Fruit fly (Drosophila melanogaster) whole organism, embryonic: ENCODE measurements around the gene ATPsynbeta.

ENCODE experiments used
- BEAF-32 ChIP-seq: fragments of 200-800 bp; sonication (Bioruptor generic); optimal IDR thresholded peaks from 3 replicates; lab custom pipeline; 2017; ENCODE audit warnings: missing biosample characterization, missing genetic modification characterization, mild to moderate bottlenecking, moderate library complexity, missing genetic modification reagents
- BtbVII ChIP-seq: fragments of 200-800 bp; sonication (Bioruptor generic); optimal IDR thresholded peaks from 3 replicates; lab custom pipeline; 2017; ENCODE audit warnings: missing biosample characterization, mild to moderate bottlenecking, missing genetic modification characterization
- CG1024 ChIP-seq: fragments of 200-800 bp; sonication (Bioruptor generic); IDR thresholded peaks from 2 replicates; pipeline ENCODE4 v1.3.6; 2022; ENCODE audit warnings: missing biosample characterization, missing genetic modification characterization
- CG11504 ChIP-seq: fragments of 200-800 bp; sonication (Bioruptor generic); optimal IDR thresholded peaks from 3 replicates; lab custom pipeline; 2019; ENCODE audit warnings: missing biosample characterization, mild to moderate bottlenecking, missing genetic modification characterization, moderate library complexity
- CG11723 ChIP-seq: fragments of 200-800 bp; sonication (Bioruptor generic); optimal IDR thresholded peaks from 2 replicates; lab custom pipeline; 2017; ENCODE audit warnings: missing biosample characterization, mild to moderate bottlenecking, missing genetic modification characterization
- CG12391 ChIP-seq: fragments of 200-800 bp; sonication (Bioruptor generic); optimal IDR thresholded peaks from 3 replicates; lab custom pipeline; 2018; ENCODE audit warnings: missing biosample characterization, mild to moderate bottlenecking, missing genetic modification characterization, moderate library complexity
- CG13624 ChIP-seq: fragments of 200-800 bp; sonication (Bioruptor generic); optimal IDR thresholded peaks from 2 replicates; lab custom pipeline; 2016; ENCODE audit warnings: missing biosample characterization, missing genetic modification characterization
- CG13894 ChIP-seq: fragments of 200-800 bp; sonication (Bioruptor generic); optimal IDR thresholded peaks from 3 replicates; lab custom pipeline; 2018; ENCODE audit warnings: missing biosample characterization, mild to moderate bottlenecking, missing genetic modification characterization, moderate library complexity
- CG15514 ChIP-seq: fragments of 200-800 bp; sonication (Bioruptor generic); optimal IDR thresholded peaks from 3 replicates; lab custom pipeline; 2017; ENCODE audit warnings: missing biosample characterization, missing genetic modification characterization, mild to moderate bottlenecking, moderate library complexity, missing genetic modification reagents
- CG17802 ChIP-seq: fragments of 200-800 bp; sonication (Bioruptor generic); optimal IDR thresholded peaks from 2 replicates; lab custom pipeline; 2018; ENCODE audit warnings: missing biosample characterization, mild to moderate bottlenecking, missing genetic modification characterization, moderate library complexity
- CG18262 ChIP-seq: fragments of 200-800 bp; optimal IDR thresholded peaks from 3 replicates; lab custom pipeline; 2019; ENCODE audit warnings: missing biosample characterization, mild to moderate bottlenecking, missing genetic modification characterization, moderate library complexity
- CG2116 ChIP-seq: fragments of 200-800 bp; sonication (Bioruptor generic); optimal IDR thresholded peaks from 3 replicates; lab custom pipeline; 2018; ENCODE audit warnings: missing biosample characterization, mild to moderate bottlenecking, missing genetic modification characterization
- CG2120 ChIP-seq: fragments of 200-800 bp; sonication (Bioruptor generic); optimal IDR thresholded peaks from 3 replicates; lab custom pipeline; 2016; ENCODE audit warnings: missing biosample characterization, missing genetic modification characterization
- CG30020 ChIP-seq: fragments of 200-800 bp; optimal IDR thresholded peaks from 2 replicates; lab custom pipeline; 2019; ENCODE audit warnings: missing biosample characterization, mild to moderate bottlenecking, missing genetic modification characterization, moderate library complexity
- CG30403 ChIP-seq: fragments of 200-800 bp; sonication (Bioruptor generic); optimal IDR thresholded peaks from 3 replicates; lab custom pipeline; 2016; ENCODE audit warnings: missing biosample characterization, missing genetic modification characterization
- CG31224 ChIP-seq: fragments of 200-800 bp; sonication (Bioruptor generic); IDR thresholded peaks from 2 replicates; pipeline ENCODE4 v1.3.6; 2022; ENCODE audit warnings: missing biosample characterization, missing genetic modification characterization
- CG31441 ChIP-seq: fragments of 200-800 bp; sonication (Bioruptor generic); IDR thresholded peaks from 2 replicates; pipeline ENCODE4 v1.3.6; 2022; ENCODE audit warnings: missing biosample characterization, missing genetic modification characterization
- CG7357 ChIP-seq: fragments of 200-800 bp; sonication (Bioruptor generic); IDR thresholded peaks from 3 replicates; pipeline ENCODE4 v1.3.6; 2022; ENCODE audit warnings: missing biosample characterization, missing genetic modification characterization
- CG8765 ChIP-seq: fragments of 200-800 bp; sonication (Bioruptor generic); IDR thresholded peaks from 2 replicates; pipeline ENCODE4 v1.3.6; 2022; ENCODE audit warnings: missing biosample characterization, missing genetic modification characterization
- CG8924 ChIP-seq: fragments of 200-800 bp; optimal IDR thresholded peaks from 3 replicates; lab custom pipeline; 2019; ENCODE audit warnings: missing biosample characterization, mild to moderate bottlenecking, missing genetic modification characterization, moderate library complexity
- Dbx ChIP-seq: fragments of 200-800 bp; sonication (Bioruptor generic); IDR thresholded peaks from 3 replicates; pipeline ENCODE4 v1.3.6; 2022; ENCODE audit warnings: missing biosample characterization, missing genetic modification characterization
- Dip3 ChIP-seq: fragments of 200-800 bp; sonication (Bioruptor generic); optimal IDR thresholded peaks from 3 replicates; lab custom pipeline; 2016; ENCODE audit warnings: missing biosample characterization, missing genetic modification characterization
- Dp ChIP-seq: fragments of 200-800 bp; sonication (Bioruptor generic); optimal IDR thresholded peaks from 2 replicates; lab custom pipeline; 2018; ENCODE audit warnings: missing biosample characterization, mild to moderate bottlenecking, missing genetic modification characterization, moderate library complexity
- Eip74EF ChIP-seq, 2 experiments: fragments of 200-800 bp in 1 of 2; fragments of >200 bp in 1 of 2; sonication (Bioruptor generic) in 1 of 2; optimal IDR thresholded peaks; 2 replicates each; lab custom pipeline; 2017 to 2019; ENCODE audit warnings: missing biosample characterization in 2 of 2, missing genetic modification characterization in 2 of 2, mild to moderate bottlenecking in 1 of 2, moderate library complexity in 1 of 2
- Ets97D ChIP-seq: fragments of 200-800 bp; sonication (Bioruptor generic); optimal IDR thresholded peaks from 3 replicates; lab custom pipeline; 2016; ENCODE audit warnings: missing biosample characterization, missing genetic modification characterization
- Lhr ChIP-seq: fragments of 200-800 bp; sonication (Bioruptor generic); optimal IDR thresholded peaks from 3 replicates; lab custom pipeline; 2017; ENCODE audit warnings: mild to moderate bottlenecking, missing biosample characterization, missing genetic modification reagents, missing genetic modification characterization
- Lim3 ChIP-seq: fragments of 200-800 bp; sonication (Bioruptor generic); IDR thresholded peaks from 2 replicates; pipeline ENCODE4 v1.3.6; 2022; ENCODE audit warnings: missing biosample characterization, missing genetic modification characterization
- MBD-R2 ChIP-seq: fragments of 200-800 bp; sonication (Bioruptor generic); IDR thresholded peaks from 2 replicates; pipeline ENCODE4 v1.3.6; 2022; ENCODE audit warnings: missing biosample characterization, missing genetic modification characterization
- MESR4 ChIP-seq: fragments of 200-800 bp; sonication (Bioruptor generic); optimal IDR thresholded peaks from 2 replicates; lab custom pipeline; 2018; ENCODE audit warnings: missing biosample characterization, mild to moderate bottlenecking, missing genetic modification characterization, moderate library complexity
- Max ChIP-seq: fragments of 200-800 bp; sonication (Bioruptor generic); optimal IDR thresholded peaks from 2 replicates; lab custom pipeline; 2016; ENCODE audit warnings: missing biosample characterization, mild to moderate bottlenecking, missing genetic modification characterization
- Med ChIP-seq: fragments of 200-800 bp; sonication (Bioruptor generic); peaks from one replicate; lab custom pipeline; 2016; ENCODE audit warnings: missing biosample characterization, missing genetic modification characterization, mild to moderate bottlenecking, inconsistent platforms, moderate library complexity
- NfI ChIP-seq: fragments of 200-800 bp; sonication (Bioruptor generic); optimal IDR thresholded peaks from 3 replicates; lab custom pipeline; 2018; ENCODE audit warnings: missing biosample characterization, mild to moderate bottlenecking, missing genetic modification characterization, moderate library complexity
- PHDP ChIP-seq: fragments of 200-800 bp; sonication (Bioruptor generic); optimal IDR thresholded peaks from 3 replicates; lab custom pipeline; 2018; ENCODE audit warnings: missing biosample characterization, mild to moderate bottlenecking, missing genetic modification characterization, moderate library complexity
- Sry-β ChIP-seq: fragments of 200-800 bp; sonication (Bioruptor generic); optimal IDR thresholded peaks from 2 replicates; lab custom pipeline; 2018; ENCODE audit warnings: missing biosample characterization, mild to moderate bottlenecking, missing genetic modification characterization, moderate library complexity
- bowl ChIP-seq: fragments of 200-800 bp; sonication (Bioruptor generic); IDR thresholded peaks from 2 replicates; pipeline ENCODE4 v1.3.6; 2022; ENCODE audit warnings: missing biosample characterization, missing genetic modification characterization
- eve ChIP-seq, 2 experiments: fragments of >200 bp; optimal IDR thresholded peaks; 2 replicates each; lab custom pipeline; 2017; ENCODE audit warnings: missing biosample characterization in 2 of 2, missing genetic modification characterization in 2 of 2
- fd64A ChIP-seq: fragments of 200-800 bp; sonication (Bioruptor generic); optimal IDR thresholded peaks from 3 replicates; lab custom pipeline; 2018; ENCODE audit warnings: missing biosample characterization, mild to moderate bottlenecking, missing genetic modification characterization
- gfzf ChIP-seq: fragments of 200-800 bp; sonication (Bioruptor generic); optimal IDR thresholded peaks from 2 replicates; lab custom pipeline; 2016; ENCODE audit warnings: missing biosample characterization, mild to moderate bottlenecking, missing genetic modification characterization, moderate library complexity
- her ChIP-seq: fragments of 200-800 bp; sonication (Bioruptor generic); optimal IDR thresholded peaks from 2 replicates; lab custom pipeline; 2016; ENCODE audit warnings: missing biosample characterization, missing genetic modification characterization
- lola ChIP-seq, 3 experiments: fragments of >200 bp in 2 of 3; fragments of 200-800 bp in 1 of 3; sonication (Bioruptor generic) in 1 of 3; optimal IDR thresholded peaks; 2 replicates each; lab custom pipeline; 2017 to 2019; ENCODE audit warnings: missing biosample characterization in 3 of 3, missing genetic modification characterization in 3 of 3, mild to moderate bottlenecking in 1 of 3, moderate library complexity in 1 of 3
- mam ChIP-seq: fragments of 200-800 bp; sonication (Bioruptor generic); optimal IDR thresholded peaks from 3 replicates; lab custom pipeline; 2016; ENCODE audit warnings: missing biosample characterization, missing genetic modification characterization
- mld ChIP-seq: fragments of 200-800 bp; sonication (Bioruptor generic); IDR thresholded peaks from 3 replicates; pipeline ENCODE4 v1.3.6; 2022; ENCODE audit warnings: missing biosample characterization, missing genetic modification characterization; ENCODE audit not compliant: partially characterized antibody
- nom ChIP-seq: fragments of 200-800 bp; sonication (Bioruptor generic); optimal IDR thresholded peaks from 2 replicates; lab custom pipeline; 2017; ENCODE audit warnings: missing biosample characterization, missing genetic modification characterization, mild to moderate bottlenecking, moderate library complexity, missing genetic modification reagents
- phol ChIP-seq: fragments of 200-800 bp; sonication (Bioruptor generic); optimal IDR thresholded peaks from 3 replicates; lab custom pipeline; 2018; ENCODE audit warnings: missing biosample characterization, mild to moderate bottlenecking, missing genetic modification characterization, moderate library complexity
- pzg ChIP-seq: fragments of 200-800 bp; sonication (Bioruptor generic); optimal IDR thresholded peaks from 3 replicates; lab custom pipeline; 2018; ENCODE audit warnings: missing biosample characterization, mild to moderate bottlenecking, missing genetic modification characterization, moderate library complexity
- sqz ChIP-seq: fragments of 200-800 bp; sonication (Bioruptor generic); optimal IDR thresholded peaks from 3 replicates; lab custom pipeline; 2018; ENCODE audit warnings: missing biosample characterization, mild to moderate bottlenecking, missing genetic modification characterization
- stwl ChIP-seq: fragments of 200-800 bp; sonication (Bioruptor generic); optimal IDR thresholded peaks from 3 replicates; lab custom pipeline; 2018; ENCODE audit warnings: missing biosample characterization, mild to moderate bottlenecking, missing genetic modification characterization, moderate library complexity
- twi ChIP-seq: fragments of 200-800 bp; optimal IDR thresholded peaks from 2 replicates; lab custom pipeline; 2019; ENCODE audit warnings: missing biosample characterization, mild to moderate bottlenecking, missing genetic modification characterization, moderate library complexity

The ATPsynbeta gene

DNA sequence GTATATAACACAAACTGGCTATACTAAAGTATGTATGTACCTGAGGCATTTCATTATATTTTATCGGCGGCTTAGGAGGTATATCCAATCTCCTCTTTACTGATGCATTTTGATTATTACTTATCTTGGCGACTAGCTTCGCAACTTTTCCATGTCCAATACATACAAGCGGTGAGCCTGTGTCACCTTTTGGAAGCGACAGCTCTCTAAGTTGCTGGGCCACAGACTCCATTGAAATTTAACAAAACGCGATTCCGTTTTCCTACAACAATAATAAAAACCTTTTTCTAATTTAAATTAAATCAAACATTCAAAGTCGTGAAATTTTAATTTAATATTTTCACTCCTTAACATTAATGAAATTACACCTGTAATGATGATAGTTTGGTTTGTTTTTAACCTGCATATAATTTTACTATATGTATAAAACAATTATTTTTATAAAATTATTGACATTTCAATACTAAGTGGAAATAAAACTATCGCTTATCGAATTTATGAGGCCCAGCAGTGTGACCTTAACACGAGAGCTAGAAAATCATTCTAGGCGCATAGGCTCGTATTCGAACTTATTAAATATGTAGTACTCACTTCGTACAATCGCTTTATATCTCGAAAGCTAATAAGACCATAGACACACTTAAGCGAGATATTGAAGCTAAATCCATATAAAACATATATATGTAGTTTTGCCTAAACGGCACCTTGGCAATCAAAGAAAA lies 29.2 kb downstream of the ATPsynbeta start, which contains the start of gene apolpp (continued):
- TF ChIP-seq mld (GFP tag; lab: Robert Waterston, UW) = no peak
- TF ChIP-seq Dp (GFP tag; lab: Kevin White, UChicago) = no peak
- no peak for TF ChIP-seq CG31224 (GFP tag; lab: Robert Waterston, UW)
- TF ChIP-seq Max (GFP tag; lab: Kevin White, UChicago) = no peak
- peak; percentile 42 for TF ChIP-seq CG2116 (GFP tag; lab: Kevin White, UChicago)
- TF ChIP-seq CG13624 = peak; percentile 13
- peak; percentile 83 for TF ChIP-seq pzg (GFP tag; lab: Kevin White, UChicago)
- TF ChIP-seq MBD-R2 (GFP tag; lab: Robert Waterston, UW) = peak; percentile 14; the same call in 1 of the 2 replicates
- no peak for TF ChIP-seq fd64A (GFP tag; lab: Kevin White, UChicago)
- TF ChIP-seq gfzf (GFP tag; lab: Kevin White, UChicago) = peak; percentile 79
- TF ChIP-seq CG12391 (tag; lab: Kevin White, UChicago) = peak; percentile 55
- TF ChIP-seq CG8765 (GFP tag; lab: Robert Waterston, UW) = no peak
- TF ChIP-seq CG8924 (tag; lab: Kevin White, UChicago) = peak; percentile 64
- TF ChIP-seq CG2120 (GFP tag; lab: Kevin White, UChicago) = peak; percentile 36
- peak; percentile 88 for TF ChIP-seq Lhr (GFP tag; lab: Kevin White, UChicago)
- peak; percentile 11 for TF ChIP-seq CG18262 (tag; lab: Kevin White, UChicago)
- TF ChIP-seq NfI (GFP tag; lab: Kevin White, UChicago) = peak; percentile 17
- peak; percentile 55 for TF ChIP-seq phol
- peak; percentile 35; the same call in 1 of the 2 replicates for TF ChIP-seq CG31441
- no peak for TF ChIP-seq Lim3 (GFP tag; lab: Robert Waterston, UW)
- peak; percentile 56 for TF ChIP-seq MESR4 (GFP tag; lab: Kevin White, UChicago)
- TF ChIP-seq Sry-β (GFP tag; lab: Kevin White, UChicago) = peak; percentile 2
- peak in 1 of 2 experiments; percentile 50 for TF ChIP-seq Eip74EF (GFP tag; optimal IDR thresholded peaks at IDR 0.05; lab: Kevin White, UChicago)
- TF ChIP-seq CG30020 (tag; lab: Kevin White, UChicago) = peak; percentile 99
- TF ChIP-seq CG15514 (GFP tag; lab: Kevin White, UChicago) = peak; percentile 46
- peak; percentile 14 for TF ChIP-seq CG30403 (GFP tag; lab: Kevin White, UChicago)
- peak; percentile 26 for TF ChIP-seq BtbVII
- TF ChIP-seq PHDP = peak; percentile 18
- TF ChIP-seq sqz (GFP tag; lab: Kevin White, UChicago) = no peak
- TF ChIP-seq CG17802 = peak; percentile 97
- peak; percentile 97 for TF ChIP-seq CG11723 (GFP tag; lab: Kevin White, UChicago)
- peak; percentile 71 for TF ChIP-seq Ets97D (GFP tag; lab: Kevin White, UChicago)
- peak; percentile 99 for TF ChIP-seq CG1024 (GFP tag; lab: Robert Waterston, UW)
- TF ChIP-seq bowl (GFP tag; lab: Robert Waterston, UW) = no peak
- peak; percentile 31 for TF ChIP-seq nom (GFP tag; lab: Kevin White, UChicago)
- peak; percentile 63 for TF ChIP-seq Med (GFP tag; lab: Kevin White, UChicago)
- peak; percentile 20 for TF ChIP-seq twi (tag; lab: Kevin White, UChicago)
- TF ChIP-seq Dip3 = peak; percentile 32
- TF ChIP-seq CG7357 (GFP tag; lab: Robert Waterston, UW) = peak; percentile 98
- TF ChIP-seq CG11504 (tag; lab: Kevin White, UChicago) = peak; percentile 33
- peak; percentile 72 for TF ChIP-seq CG13894
- TF ChIP-seq stwl = peak; percentile 58
- peak; percentile 9 for TF ChIP-seq mam
- no peak for TF ChIP-seq her
- TF ChIP-seq eve (GFP tag; optimal IDR thresholded peaks at IDR 0.05; lab: Kevin White, UChicago) = peak in 1 of 2 experiments; percentile 2
- peak in 2 of 3 experiments; percentile 1 to 87 for TF ChIP-seq lola (GFP tag; optimal IDR thresholded peaks at IDR 0.05; lab: Kevin White, UChicago)
- peak; percentile 63 for TF ChIP-seq BEAF-32
- TF ChIP-seq Dbx (GFP tag; lab: Robert Waterston, UW) = no peak
